Fruit fly (Drosophila melanogaster): ENCODE measurements around the gene Usp32.
A peak's percentile ranks its signal among the peaks of the same experiment; 100 is the strongest.

dm6 chr3L:19833227-19833626 lies 37.7 kb upstream of the Usp32 start:
- TF ChIP-seq CG6854 (GFP tag; optimal IDR thresholded peaks at IDR 0.05) (peak; percentile 58), CG7368 (GFP tag; optimal IDR thresholded peaks at IDR 0.05) (no peak), Sox14 (GFP tag; optimal IDR thresholded peaks at IDR 0.05) (peak; percentile 71), Hr38 (GFP tag; optimal IDR thresholded peaks at IDR 0.05) (no peak), Sox15 (GFP tag; optimal IDR thresholded peaks at IDR 0.05) (no peak), CG11902 (GFP tag; optimal IDR thresholded peaks at IDR 0.05) (no peak)
